Worm (Caenorhabditis elegans) whole organism, young adult: ENCODE results near the gene nas-28.

Source experiments
- B0035.1 ChIP-seq: sonication (generic microtip); optimal IDR thresholded peaks from 2 replicates; lab custom pipeline; 2016; ENCODE audit warnings: missing genetic modification characterization, mild to moderate bottlenecking, missing compliant biosample characterization, missing genotype, missing genetic modification reagents
- F55B11.4 ChIP-seq: sonication (generic microtip); optimal IDR thresholded peaks from 2 replicates; lab custom pipeline; 2016; ENCODE audit warnings: missing compliant biosample characterization, missing genetic modification characterization, borderline replicate concordance; ENCODE audit not compliant: insufficient read depth
- T07F8.4 ChIP-seq: sonication (generic microtip); optimal IDR thresholded peaks from 2 replicates; lab custom pipeline; 2016; ENCODE audit warnings: mild to moderate bottlenecking, missing genetic modification characterization, moderate library complexity, missing compliant biosample characterization
- Y53G8AR.9 ChIP-seq: fragments of 200-800 bp; sonication (Bioruptor generic); conservative IDR thresholded peaks from 2 replicates; pipeline ENCODE4 v1.3.6; 2022; ENCODE audit warnings: missing genetic modification reagents, missing genetic modification characterization, missing compliant biosample characterization
- aptf-3 ChIP-seq: fragments of 200-800 bp; sonication (Bioruptor generic); IDR thresholded peaks from 2 replicates; pipeline ENCODE4 v1.3.6; 2022; ENCODE audit warnings: missing genetic modification characterization, missing compliant biosample characterization
- athp-1 ChIP-seq: sonication (generic microtip); optimal IDR thresholded peaks from 2 replicates; lab custom pipeline; 2017; ENCODE audit warnings: mild to moderate bottlenecking, missing genetic modification characterization, missing compliant biosample characterization
- dpff-1 ChIP-seq: sonication (generic microtip); optimal IDR thresholded peaks from 2 replicates; lab custom pipeline; 2017; ENCODE audit warnings: mild to moderate bottlenecking, missing genetic modification characterization, missing compliant biosample characterization
- egrh-3 ChIP-seq: fragments of 200-800 bp; sonication (Bioruptor generic); IDR thresholded peaks from 2 replicates; pipeline ENCODE4 v1.3.6; 2022; ENCODE audit warnings: missing genetic modification reagents, missing genetic modification characterization, missing compliant biosample characterization
- nfya-1 ChIP-seq: sonication (generic microtip); optimal IDR thresholded peaks from 2 replicates; lab custom pipeline; 2017; ENCODE audit warnings: antibody characterized with exemption, missing compliant biosample characterization, missing genetic modification characterization, borderline replicate concordance; ENCODE audit not compliant: insufficient read depth
- nhr-120 ChIP-seq: fragments of 200-800 bp; sonication (Bioruptor generic); IDR thresholded peaks from 2 replicates; pipeline ENCODE4 v1.3.6; 2022; ENCODE audit warnings: missing genetic modification characterization, missing compliant biosample characterization
- pbrm-1 ChIP-seq: fragments of 200-800 bp; sonication (Bioruptor generic); IDR thresholded peaks from 2 replicates; pipeline ENCODE4 v1.3.6; 2022; ENCODE audit warnings: missing genetic modification reagents, missing genetic modification characterization, missing compliant biosample characterization
- somi-1 ChIP-seq: fragments of 200-800 bp; sonication (Bioruptor generic); optimal IDR thresholded peaks from 2 replicates; lab custom pipeline; 2018; ENCODE audit warnings: mild to moderate bottlenecking, missing genetic modification characterization, missing compliant biosample characterization

DNA sequence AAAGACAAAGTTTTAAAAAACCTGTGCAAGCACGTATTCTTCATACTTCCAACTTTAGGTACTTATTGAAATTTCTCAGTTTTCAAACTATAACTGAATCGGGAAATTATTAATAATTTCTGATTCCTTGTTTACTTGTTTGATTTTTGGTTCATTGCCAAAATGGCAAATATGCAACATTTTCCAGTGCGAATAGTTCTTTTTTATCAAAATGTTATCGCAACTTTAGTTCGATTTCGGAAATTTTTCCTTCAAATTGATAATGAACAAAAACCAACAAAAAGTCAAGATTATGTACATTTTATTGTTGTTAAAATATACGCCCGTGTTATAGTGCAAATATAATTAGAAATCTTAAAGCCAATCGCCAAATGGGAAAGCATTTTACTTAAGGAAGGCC lies 5.4 kb downstream of the nas-28 start:
- no peak for TF ChIP-seq somi-1 (GFP tag; lab: Kevin White, UChicago)
- no peak for TF ChIP-seq nhr-120 (GFP tag; lab: Robert Waterston, UW)
- no peak for TF ChIP-seq athp-1 (tag; lab: Kevin White, UChicago)
- TF ChIP-seq egrh-3: no peak
- no peak for TF ChIP-seq pbrm-1 (GFP tag; lab: Robert Waterston, UW)
- TF ChIP-seq nfya-1 (tag; lab: Kevin White, UChicago): no peak
- no peak for TF ChIP-seq dpff-1
- TF ChIP-seq aptf-3 (GFP tag; lab: Robert Waterston, UW): no peak
- TF ChIP-seq Y53G8AR.9 (GFP tag; lab: Robert Waterston, UW): no peak
- TF ChIP-seq T07F8.4 (tag; lab: Kevin White, UChicago): no peak
- TF ChIP-seq B0035.1 (tag; lab: Kevin White, UChicago): no peak
- no peak for TF ChIP-seq F55B11.4 (tag; lab: Kevin White, UChicago)
